Worm (Caenorhabditis elegans) whole organism, late embryonic: Measurements from ENCODE around the gene C10A4.6.

Experiments
- ceh-22 ChIP-seq: sonication (generic microtip); optimal IDR thresholded peaks from 2 replicates; lab custom pipeline; 2017; ENCODE audit warnings: missing biosample characterization, missing genetic modification characterization
- nhr-11 ChIP-seq: fragments of 150-350 bp; optimal IDR thresholded peaks from 2 replicates; lab custom pipeline; 2014; ENCODE audit warnings: missing biosample characterization, missing genetic modification characterization
- pqm-1 ChIP-seq: sonication (generic microtip); optimal IDR thresholded peaks from 2 replicates; lab custom pipeline; 2016; ENCODE audit warnings: missing genetic modification characterization, missing compliant biosample characterization

The C10A4.6 gene

ce11 chrX:7440102-7440501 lies 49.7 kb downstream of the C10A4.6 start:
- TF ChIP-seq nhr-11 (tag; lab: Kevin White, UChicago) = no peak
- TF ChIP-seq ceh-22 (tag; lab: Kevin White, UChicago) = no peak
- TF ChIP-seq pqm-1 (tag; lab: Kevin White, UChicago) = no peak
